Worm (Caenorhabditis elegans) whole organism, early embryonic: ENCODE results near the gene col-69.

Source experiments
- B0310.2 ChIP-seq: sonication (generic microtip); optimal IDR thresholded peaks from 2 replicates; lab custom pipeline; 2016; ENCODE audit warnings: mild to moderate bottlenecking, missing genetic modification characterization, missing compliant biosample characterization
- F13C5.2 ChIP-seq: sonication (generic microtip); optimal IDR thresholded peaks from 2 replicates; lab custom pipeline; 2017; ENCODE audit warnings: mild to moderate bottlenecking, missing genetic modification characterization, inconsistent platforms, missing compliant biosample characterization
- aly-1 ChIP-seq: sonication (generic microtip); optimal IDR thresholded peaks from 2 replicates; lab custom pipeline; 2016; ENCODE audit warnings: missing genetic modification characterization, missing compliant biosample characterization
- ama-1 ChIP-seq: fragments of 150-350 bp; optimal IDR thresholded peaks from 2 replicates; lab custom pipeline; 2014
- ceh-13 ChIP-seq: fragments of 200-800 bp; sonication (Bioruptor generic); optimal IDR thresholded peaks from 2 replicates; lab custom pipeline; 2018; ENCODE audit warnings: mild to moderate bottlenecking, missing genetic modification characterization, missing compliant biosample characterization
- ceh-36 ChIP-seq: sonication (generic microtip); optimal IDR thresholded peaks from 2 replicates; lab custom pipeline; 2016; ENCODE audit warnings: missing genetic modification characterization, inconsistent platforms, missing compliant biosample characterization
- ets-7 ChIP-seq: sonication (generic microtip); optimal IDR thresholded peaks from 2 replicates; lab custom pipeline; 2016; ENCODE audit warnings: missing genotype, missing genetic modification characterization, missing compliant biosample characterization
- flt-1 ChIP-seq: fragments of 200-800 bp; sonication (Bioruptor generic); IDR thresholded peaks from 2 replicates; pipeline ENCODE4 v1.3.6; 2022; ENCODE audit warnings: missing genetic modification characterization, missing compliant biosample characterization
- hmbx-1 ChIP-seq: sonication (generic microtip); optimal IDR thresholded peaks from 2 replicates; lab custom pipeline; 2016; ENCODE audit warnings: mild to moderate bottlenecking, missing genetic modification characterization, missing compliant biosample characterization
- hmg-4 ChIP-seq: fragments of 200-800 bp; sonication (Bioruptor generic); optimal IDR thresholded peaks from 2 replicates; lab custom pipeline; 2018; ENCODE audit warnings: mild to moderate bottlenecking, missing genetic modification characterization, missing compliant biosample characterization
- hnd-1 ChIP-seq: sonication (generic microtip); optimal IDR thresholded peaks from 2 replicates; lab custom pipeline; 2016; ENCODE audit warnings: missing genetic modification characterization, missing compliant biosample characterization
- pes-1 ChIP-seq: fragments of 200-800 bp; sonication (Bioruptor generic); IDR thresholded peaks from 2 replicates; pipeline ENCODE4 v1.3.6; 2022; ENCODE audit warnings: missing genetic modification reagents, missing genetic modification characterization, missing compliant biosample characterization
- scrt-1 ChIP-seq: fragments of 200-800 bp; sonication (Bioruptor generic); IDR thresholded peaks from 2 replicates; pipeline ENCODE4 v1.3.6; 2022; ENCODE audit warnings: missing genetic modification characterization, missing compliant biosample characterization
- sea-1 ChIP-seq: fragments of 200-800 bp; sonication (Bioruptor generic); conservative IDR thresholded peaks from 2 replicates; pipeline ENCODE4 v1.3.6; 2022; ENCODE audit warnings: missing genetic modification characterization, missing compliant biosample characterization
- tbx-11 ChIP-seq: fragments of 200-800 bp; sonication (Bioruptor generic); IDR thresholded peaks from 2 replicates; pipeline ENCODE4 v1.3.6; 2022; ENCODE audit warnings: missing genetic modification characterization, missing compliant biosample characterization
- tbx-37 ChIP-seq: fragments of 200-800 bp; sonication (Bioruptor generic); conservative IDR thresholded peaks from 2 replicates; pipeline ENCODE4 v1.3.6; 2022; ENCODE audit warnings: missing genetic modification reagents, missing genetic modification characterization, missing compliant biosample characterization
- tra-4 ChIP-seq: sonication (generic microtip); optimal IDR thresholded peaks from 2 replicates; lab custom pipeline; 2017; ENCODE audit warnings: missing genetic modification characterization, missing compliant biosample characterization

The col-69 gene

ce11 chrII:305645-306044 lies at the start of gene col-69:
TSS of gene col-69 (minus strand) at chrII:305745.
- TF ChIP-seq F13C5.2 (tag; lab: Kevin White, UChicago) (no peak), B0310.2 (tag; lab: Kevin White, UChicago) (no peak), hmg-4 (GFP tag; lab: Kevin White, UChicago) (no peak), tbx-37 (no peak), ama-1 (lab: Kevin White, UChicago) (no peak), ceh-36 (tag; lab: Kevin White, UChicago) (no peak), ceh-13 (no peak), hmbx-1 (tag; lab: Kevin White, UChicago) (no peak), tbx-11 (no peak), flt-1 (GFP tag; lab: Robert Waterston, UW) (no peak)

- no peak for TF ChIP-seq hmg-4 (GFP tag; lab: Kevin White, UChicago)
- TF ChIP-seq ceh-36 (tag; lab: Kevin White, UChicago), result no peak
- no peak for TF ChIP-seq aly-1
- TF ChIP-seq B0310.2 (tag; lab: Kevin White, UChicago), result no peak
- TF ChIP-seq pes-1 (GFP tag; lab: Robert Waterston, UW), result no peak
Measured at ce11 chrII:354494-354893, 48.9 kb upstream of the col-69 start.

ce11 chrII:349749-350148 lies 44.2 kb upstream of the col-69 start:
- TF ChIP-seq ceh-36 (tag; lab: Kevin White, UChicago) (no peak), ceh-13 (no peak), hnd-1 (tag; lab: Kevin White, UChicago) (no peak), pes-1 (GFP tag; lab: Robert Waterston, UW) (no peak), tbx-11 (no peak), B0310.2 (tag; lab: Kevin White, UChicago) (no peak), ama-1 (lab: Kevin White, UChicago) (no peak), F13C5.2 (tag; lab: Kevin White, UChicago) (no peak), sea-1 (GFP tag; lab: Robert Waterston, UW) (no peak)

ce11 chrII:347734-348133 lies 42.2 kb upstream of the col-69 start, which contains the start of gene D1069.3:
TSS of gene D1069.3 (minus strand) at chrII:347891.
- TF ChIP-seq hmbx-1 (tag; lab: Kevin White, UChicago), result no peak
- no peak for TF ChIP-seq pes-1 (GFP tag; lab: Robert Waterston, UW)
- no peak for TF ChIP-seq tbx-11
- no peak for TF ChIP-seq B0310.2 (tag; lab: Kevin White, UChicago)
- no peak for TF ChIP-seq ceh-36 (tag; lab: Kevin White, UChicago)
- TF ChIP-seq hnd-1 (tag; lab: Kevin White, UChicago), result no peak
- TF ChIP-seq F13C5.2 (tag; lab: Kevin White, UChicago), result peak; percentile 19

ce11 chrII:341282-341681 lies 35.7 kb upstream of the col-69 start:
- no peak for TF ChIP-seq B0310.2 (tag; lab: Kevin White, UChicago)
- no peak for TF ChIP-seq hnd-1 (tag; lab: Kevin White, UChicago)
- TF ChIP-seq tbx-37, result no peak
- TF ChIP-seq ets-7, result no peak

ce11 chrII:340714-341113 lies 35.2 kb upstream of the col-69 start:
- TF ChIP-seq tbx-37 (no peak), F13C5.2 (tag; lab: Kevin White, UChicago) (no peak), tra-4 (tag; lab: Kevin White, UChicago) (no peak)

- TF ChIP-seq hmg-4 (GFP tag; lab: Kevin White, UChicago), result no peak
Measured at ce11 chrII:340224-340623, 34.7 kb upstream of the col-69 start, which contains the start of gene clc-31. TSS of gene clc-31 (plus strand) at chrII:340524.

- TF ChIP-seq ceh-13, result no peak
- TF ChIP-seq tra-4 (tag; lab: Kevin White, UChicago), result no peak
- TF ChIP-seq aly-1, result no peak
- TF ChIP-seq ama-1 (lab: Kevin White, UChicago), result no peak
- no peak for TF ChIP-seq tbx-11
- TF ChIP-seq flt-1 (GFP tag; lab: Robert Waterston, UW), result no peak
- no peak for TF ChIP-seq hmbx-1 (tag; lab: Kevin White, UChicago)
- TF ChIP-seq B0310.2 (tag; lab: Kevin White, UChicago), result no peak
- no peak for TF ChIP-seq ceh-36 (tag; lab: Kevin White, UChicago)
- TF ChIP-seq sea-1 (GFP tag; lab: Robert Waterston, UW), result no peak
- no peak for TF ChIP-seq scrt-1 (GFP tag; lab: Robert Waterston, UW)
- TF ChIP-seq hmg-4 (GFP tag; lab: Kevin White, UChicago), result no peak
- TF ChIP-seq ets-7, result no peak
- no peak for TF ChIP-seq tbx-37
- no peak for TF ChIP-seq F13C5.2 (tag; lab: Kevin White, UChicago)
- TF ChIP-seq hnd-1 (tag; lab: Kevin White, UChicago), result no peak
- no peak for TF ChIP-seq pes-1 (GFP tag; lab: Robert Waterston, UW)
Measured at ce11 chrII:337233-337832, 31.8 kb upstream of the col-69 start, which contains the start of gene cpn-2. TSS of gene cpn-2 (plus strand) at chrII:337782.

ce11 chrII:334828-335227 lies 29.3 kb upstream of the col-69 start:
- TF ChIP-seq ceh-13 (no peak), aly-1 (no peak), F13C5.2 (tag; lab: Kevin White, UChicago) (no peak), ceh-36 (tag; lab: Kevin White, UChicago) (no peak), B0310.2 (tag; lab: Kevin White, UChicago) (no peak), flt-1 (GFP tag; lab: Robert Waterston, UW) (no peak), hmbx-1 (tag; lab: Kevin White, UChicago) (no peak), ets-7 (no peak), tbx-11 (no peak)
